Fruit fly (Drosophila melanogaster) whole organism, embryonic: Measurements from ENCODE around the gene CG11560.

Experiments used
- Atf6 ChIP-seq: fragments of 200-800 bp; sonication (Bioruptor generic); IDR thresholded peaks from 2 replicates; pipeline ENCODE4 v1.3.6; 2022; ENCODE audit warnings: missing biosample characterization, missing genetic modification characterization
- Blimp-1 ChIP-seq: fragments of 200-800 bp; sonication (Bioruptor generic); optimal IDR thresholded peaks from 3 replicates; lab custom pipeline; 2018; ENCODE audit warnings: missing biosample characterization, missing genetic modification characterization, mild to moderate bottlenecking, moderate library complexity, missing genetic modification reagents
- CG10543 ChIP-seq: fragments of 200-800 bp; sonication (Bioruptor generic); optimal IDR thresholded peaks from 3 replicates; lab custom pipeline; 2017; ENCODE audit warnings: missing biosample characterization, mild to moderate bottlenecking, missing genetic modification characterization, moderate library complexity
- CG11695 ChIP-seq: fragments of 200-800 bp; sonication (Bioruptor generic); IDR thresholded peaks from 3 replicates; pipeline ENCODE4 v1.3.6; 2022; ENCODE audit warnings: missing biosample characterization, missing genetic modification characterization
- CG1233 ChIP-seq: fragments of 200-800 bp; sonication (Bioruptor generic); optimal IDR thresholded peaks from 4 replicates; lab custom pipeline; 2018; ENCODE audit warnings: missing biosample characterization, mild to moderate bottlenecking, missing genetic modification characterization
- CG14710 ChIP-seq: fragments of 200-800 bp; sonication (Bioruptor generic); optimal IDR thresholded peaks from 3 replicates; lab custom pipeline; 2019; ENCODE audit warnings: missing biosample characterization, mild to moderate bottlenecking, missing genetic modification characterization, moderate library complexity
- CG15269 ChIP-seq: fragments of 200-800 bp; sonication (Bioruptor generic); optimal IDR thresholded peaks from 2 replicates; lab custom pipeline; 2018; ENCODE audit warnings: missing biosample characterization, mild to moderate bottlenecking, missing genetic modification characterization, moderate library complexity
- CG15696 ChIP-seq: fragments of 200-800 bp; sonication (Bioruptor generic); optimal IDR thresholded peaks from 2 replicates; lab custom pipeline; 2019; ENCODE audit warnings: missing biosample characterization, mild to moderate bottlenecking, missing genetic modification characterization, moderate library complexity
- CG17328 ChIP-seq: fragments of 200-800 bp; sonication (Bioruptor generic); IDR thresholded peaks from 2 replicates; pipeline ENCODE4 v1.3.6; 2022; ENCODE audit warnings: missing biosample characterization, missing genetic modification characterization
- CG17912 ChIP-seq: fragments of 200-800 bp; sonication (Bioruptor generic); optimal IDR thresholded peaks from 2 replicates; lab custom pipeline; 2018; ENCODE audit warnings: missing biosample characterization, mild to moderate bottlenecking, missing genetic modification characterization
- CG2712 ChIP-seq: fragments of 200-800 bp; optimal IDR thresholded peaks from 3 replicates; lab custom pipeline; 2019; ENCODE audit warnings: missing biosample characterization, mild to moderate bottlenecking, missing genetic modification characterization, moderate library complexity
- CG30020 ChIP-seq: fragments of 200-800 bp; optimal IDR thresholded peaks from 2 replicates; lab custom pipeline; 2019; ENCODE audit warnings: missing biosample characterization, mild to moderate bottlenecking, missing genetic modification characterization, moderate library complexity
- CG31365 ChIP-seq: fragments of 200-800 bp; sonication (Bioruptor generic); optimal IDR thresholded peaks from 2 replicates; lab custom pipeline; 2018; ENCODE audit warnings: missing biosample characterization, mild to moderate bottlenecking, missing genetic modification characterization
- CG3847 ChIP-seq: fragments of 200-800 bp; sonication (Bioruptor generic); IDR thresholded peaks from 2 replicates; pipeline ENCODE4 v1.3.6; 2022; ENCODE audit warnings: missing biosample characterization, missing genetic modification characterization
- CG4360 ChIP-seq: fragments of 200-800 bp; sonication (Bioruptor generic); IDR thresholded peaks from 2 replicates; pipeline ENCODE4 v1.3.6; 2022; ENCODE audit warnings: missing biosample characterization, missing genetic modification characterization
- CG6175 ChIP-seq: fragments of 200-800 bp; sonication (Bioruptor generic); IDR thresholded peaks from 3 replicates; pipeline ENCODE4 v1.3.6; 2022; ENCODE audit warnings: missing biosample characterization, missing genetic modification characterization
- CG7987 ChIP-seq: fragments of 200-800 bp; sonication (Bioruptor generic); optimal IDR thresholded peaks from 2 replicates; lab custom pipeline; 2018; ENCODE audit warnings: missing biosample characterization, mild to moderate bottlenecking, missing genetic modification characterization, moderate library complexity
- CG8765 ChIP-seq: fragments of 200-800 bp; sonication (Bioruptor generic); IDR thresholded peaks from 2 replicates; pipeline ENCODE4 v1.3.6; 2022; ENCODE audit warnings: missing biosample characterization, missing genetic modification characterization
- CHES-1-like ChIP-seq: fragments of 200-800 bp; sonication (Bioruptor generic); optimal IDR thresholded peaks from 2 replicates; lab custom pipeline; 2016; ENCODE audit warnings: missing biosample characterization, missing genetic modification characterization
- Dll ChIP-seq: fragments of 200-800 bp; sonication (Bioruptor generic); IDR thresholded peaks from 4 replicates; pipeline ENCODE4 v1.3.6; 2022; ENCODE audit warnings: missing biosample characterization, missing genetic modification characterization; ENCODE audit not compliant: partially characterized antibody
- Drgx ChIP-seq: fragments of 200-800 bp; sonication (Bioruptor generic); IDR thresholded peaks from 2 replicates; pipeline ENCODE4 v1.3.6; 2022; ENCODE audit warnings: missing biosample characterization, missing genetic modification characterization
- Mad ChIP-seq: fragments of 200-800 bp; sonication (Bioruptor generic); optimal IDR thresholded peaks from 2 replicates; lab custom pipeline; 2016; ENCODE audit warnings: missing biosample characterization, missing genetic modification characterization
- Med ChIP-seq: fragments of 200-800 bp; sonication (Bioruptor generic); peaks from one replicate; lab custom pipeline; 2016; ENCODE audit warnings: missing biosample characterization, missing genetic modification characterization, mild to moderate bottlenecking, inconsistent platforms, moderate library complexity
- Pdp1 ChIP-seq, 2 experiments: fragments of 200-800 bp; sonication (Bioruptor generic); optimal IDR thresholded peaks; 3 replicates each; lab custom pipeline; 2016; ENCODE audit warnings: missing biosample characterization in 2 of 2, missing genetic modification characterization in 2 of 2, mild to moderate bottlenecking in 1 of 2, moderate library complexity in 1 of 2
- Poxn ChIP-seq: fragments of 200-800 bp; sonication (Bioruptor generic); IDR thresholded peaks from 2 replicates; pipeline ENCODE4 v1.3.6; 2022; ENCODE audit warnings: missing biosample characterization, missing genetic modification characterization
- Ssrp ChIP-seq: fragments of 200-800 bp; sonication (Bioruptor generic); optimal IDR thresholded peaks from 2 replicates; lab custom pipeline; 2018; ENCODE audit warnings: missing biosample characterization, mild to moderate bottlenecking, missing genetic modification characterization, moderate library complexity
- ase ChIP-seq: fragments of 200-800 bp; sonication (Bioruptor generic); IDR thresholded peaks from 3 replicates; pipeline ENCODE4 v1.3.6; 2022; ENCODE audit warnings: missing biosample characterization, missing genetic modification characterization
- crol ChIP-seq: fragments of 200-800 bp; sonication (Bioruptor generic); IDR thresholded peaks from 2 replicates; pipeline ENCODE4 v1.3.6; 2022; ENCODE audit warnings: missing biosample characterization, missing genetic modification characterization
- crp ChIP-seq, 2 experiments: fragments of 200-800 bp; sonication (Bioruptor generic); optimal IDR thresholded peaks; 2 replicates in 1 of 2; 3 replicates in 1 of 2; lab custom pipeline; 2017; ENCODE audit warnings: missing biosample characterization in 2 of 2, missing genetic modification characterization in 2 of 2, mild to moderate bottlenecking in 1 of 2, moderate library complexity in 1 of 2
- dimm ChIP-seq: fragments of 200-800 bp; sonication (Bioruptor generic); IDR thresholded peaks from 2 replicates; pipeline ENCODE4 v1.3.6; 2022; ENCODE audit warnings: missing biosample characterization, missing genetic modification characterization
- dpn ChIP-seq, 2 experiments: fragments of 200-800 bp; sonication (Bioruptor generic); optimal IDR thresholded peaks; 3 replicates each; lab custom pipeline; 2016; ENCODE audit warnings: missing biosample characterization in 2 of 2, missing genetic modification characterization in 2 of 2
- ems ChIP-seq: fragments of 200-800 bp; sonication (Bioruptor generic); optimal IDR thresholded peaks from 3 replicates; lab custom pipeline; 2016; ENCODE audit warnings: missing biosample characterization, missing genetic modification characterization
- eve ChIP-seq, 2 experiments: fragments of >200 bp; optimal IDR thresholded peaks; 2 replicates each; lab custom pipeline; 2017; ENCODE audit warnings: missing biosample characterization in 2 of 2, missing genetic modification characterization in 2 of 2
- exex ChIP-seq: fragments of 200-800 bp; sonication (Bioruptor generic); optimal IDR thresholded peaks from 4 replicates; lab custom pipeline; 2018; ENCODE audit warnings: missing biosample characterization, mild to moderate bottlenecking, missing genetic modification characterization, moderate library complexity
- fru ChIP-seq: fragments of >200 bp; optimal IDR thresholded peaks from 2 replicates; lab custom pipeline; 2017
- ftz-f1 ChIP-seq: fragments of 200-800 bp; sonication (Bioruptor generic); optimal IDR thresholded peaks from 2 replicates; lab custom pipeline; 2016; ENCODE audit warnings: missing biosample characterization, missing genetic modification characterization
- grau ChIP-seq: fragments of 200-800 bp; optimal IDR thresholded peaks from 3 replicates; lab custom pipeline; 2019; ENCODE audit warnings: missing biosample characterization, mild to moderate bottlenecking, missing genetic modification characterization, moderate library complexity
- grn ChIP-seq: fragments of 200-800 bp; sonication (Bioruptor generic); optimal IDR thresholded peaks from 3 replicates; lab custom pipeline; 2017; ENCODE audit warnings: missing biosample characterization, missing genetic modification characterization
- hkb ChIP-seq, 2 experiments: fragments of 200-800 bp in 1 of 2; fragments of >200 bp in 1 of 2; sonication (Bioruptor generic) in 1 of 2; IDR thresholded peaks in 1 of 2; optimal IDR thresholded peaks in 1 of 2; 2 replicates each; pipeline versions ENCODE4 v1.3.6 to Lab custom; 2017 to 2022; ENCODE audit warnings: missing biosample characterization in 1 of 2, missing genetic modification characterization in 1 of 2
- ranshi ChIP-seq: fragments of 200-800 bp; sonication (Bioruptor generic); IDR thresholded peaks from 2 replicates; pipeline ENCODE4 v1.3.6; 2022; ENCODE audit warnings: missing biosample characterization, missing genetic modification characterization
- sd ChIP-seq: fragments of 200-800 bp; sonication (Bioruptor generic); optimal IDR thresholded peaks from 3 replicates; lab custom pipeline; 2018; ENCODE audit warnings: missing biosample characterization, mild to moderate bottlenecking, missing genetic modification characterization, moderate library complexity
- sens ChIP-seq: fragments of 200-800 bp; sonication (Bioruptor generic); peaks from one replicate; lab custom pipeline; 2016; ENCODE audit warnings: missing biosample characterization, missing genetic modification characterization
- seq ChIP-seq: fragments of 200-800 bp; sonication (Bioruptor generic); IDR thresholded peaks from 2 replicates; pipeline ENCODE4 v1.3.6; 2022; ENCODE audit warnings: missing biosample characterization, missing genetic modification characterization
- tap ChIP-seq: fragments of 200-800 bp; optimal IDR thresholded peaks from 3 replicates; lab custom pipeline; 2019; ENCODE audit warnings: missing biosample characterization, mild to moderate bottlenecking, missing genetic modification characterization, moderate library complexity
- trem ChIP-seq: fragments of 200-800 bp; optimal IDR thresholded peaks from 3 replicates; lab custom pipeline; 2019; ENCODE audit warnings: missing biosample characterization, mild to moderate bottlenecking, missing genetic modification characterization, moderate library complexity
- tup ChIP-seq: fragments of 200-800 bp; sonication (Bioruptor generic); optimal IDR thresholded peaks from 2 replicates; lab custom pipeline; 2016; ENCODE audit warnings: missing biosample characterization, mild to moderate bottlenecking, missing genetic modification characterization, moderate library complexity

The CG11560 gene

dm6 chr3L:12073076-12073475 lies 46.7 kb upstream of the CG11560 start (continued):
- TF ChIP-seq hkb (optimal IDR thresholded peaks at IDR 0.05; lab: Kevin White, UChicago) = no peak
- TF ChIP-seq hkb (GFP tag; IDR thresholded peaks at IDR 0.05; lab: Robert Waterston, UW) = 0 out of 2 replicates have a peak, but pooled peaks have one; percentile 25
- no peak for TF ChIP-seq dpn (GFP tag; optimal IDR thresholded peaks at IDR 0.05; lab: Kevin White, UChicago)
- no peak for TF ChIP-seq CG2712
- no peak for TF ChIP-seq fru (lab: Kevin White, UChicago)
- TF ChIP-seq Ssrp (tag; lab: Kevin White, UChicago) = no peak
- no peak for TF ChIP-seq CG1233 (GFP tag; lab: Kevin White, UChicago)
- TF ChIP-seq ems (GFP tag; lab: Kevin White, UChicago) = no peak

dm6 chr3L:12073861-12074633 lies 45.8 kb upstream of the CG11560 start:
- TF ChIP-seq trem (tag; lab: Kevin White, UChicago) (no peak), CG15696 (tag; lab: Kevin White, UChicago) (peak; percentile 18), CG17328 (GFP tag; lab: Robert Waterston, UW) (no peak), sens (GFP tag; lab: Kevin White, UChicago) (peak; percentile 55), Blimp-1 (GFP tag; lab: Kevin White, UChicago) (no peak), exex (tag; lab: Kevin White, UChicago) (peak; percentile 71), ranshi (GFP tag; lab: Robert Waterston, UW) (no peak)

- no peak for TF ChIP-seq fru (lab: Kevin White, UChicago)
- no peak for TF ChIP-seq crp (GFP tag; optimal IDR thresholded peaks at IDR 0.05; lab: Kevin White, UChicago)
- peak; percentile 57 for TF ChIP-seq sens (GFP tag; lab: Kevin White, UChicago)
- no peak for TF ChIP-seq CG8765 (GFP tag; lab: Robert Waterston, UW)
- no peak for TF ChIP-seq ase (GFP tag; lab: Robert Waterston, UW)
- peak; percentile 5 for TF ChIP-seq Med (GFP tag; lab: Kevin White, UChicago)
- TF ChIP-seq crol = peak; percentile 62
- TF ChIP-seq CG17912 (GFP tag; lab: Kevin White, UChicago) = no peak
- peak; percentile 37 for TF ChIP-seq grn (GFP tag; lab: Kevin White, UChicago)
- TF ChIP-seq ftz-f1 = peak; percentile 59
- no peak for TF ChIP-seq CG3847 (GFP tag; lab: Robert Waterston, UW)
- no peak for TF ChIP-seq Mad (GFP tag; lab: Kevin White, UChicago)
- TF ChIP-seq Pdp1 (GFP tag; optimal IDR thresholded peaks at IDR 0.05; lab: Kevin White, UChicago) = no peak
- TF ChIP-seq CG6175 (GFP tag; lab: Robert Waterston, UW) = no peak
- TF ChIP-seq CG10543 = no peak
- no peak for TF ChIP-seq Dll (GFP tag; lab: Robert Waterston, UW)
- TF ChIP-seq seq (GFP tag; lab: Robert Waterston, UW) = no peak
- no peak for TF ChIP-seq Poxn (GFP tag; lab: Robert Waterston, UW)
- no peak for TF ChIP-seq CG11695 (GFP tag; lab: Robert Waterston, UW)
- peak; percentile 50 for TF ChIP-seq sd (tag; lab: Kevin White, UChicago)
- TF ChIP-seq CG7987 = no peak
These were observed 44.9 kb upstream of the CG11560 start for dm6 chr3L:12074952-12075351.

- no peak for TF ChIP-seq CG4360 (GFP tag; lab: Robert Waterston, UW)
- TF ChIP-seq tap = no peak
- TF ChIP-seq CG15269 (tag; lab: Kevin White, UChicago) = no peak
- no peak for TF ChIP-seq CG30020 (tag; lab: Kevin White, UChicago)
- 0 out of 2 replicates have a peak, but pooled peaks have one; percentile 26 for TF ChIP-seq Atf6 (GFP tag; lab: Robert Waterston, UW)
- TF ChIP-seq tup (GFP tag; lab: Kevin White, UChicago) = no peak
- no peak for TF ChIP-seq dimm
- TF ChIP-seq CG31365 (tag; lab: Kevin White, UChicago) = no peak
- peak; percentile 65 for TF ChIP-seq grau (tag; lab: Kevin White, UChicago)
- peak; percentile 54 for TF ChIP-seq Drgx (GFP tag; lab: Robert Waterston, UW)
- no peak for TF ChIP-seq CG14710
- TF ChIP-seq CHES-1-like = no peak
- no peak for TF ChIP-seq CG10543
- no peak for TF ChIP-seq eve (GFP tag; optimal IDR thresholded peaks at IDR 0.05; lab: Kevin White, UChicago)
These were observed 43.5 kb upstream of the CG11560 start for dm6 chr3L:12076312-12076711.
